Worm (Caenorhabditis elegans) whole organism, L1 larva: ENCODE results near the gene srh-271.

Experiments used
- C04F5.9 ChIP-seq: sonication (generic microtip); optimal IDR thresholded peaks from 2 replicates; lab custom pipeline; 2016; ENCODE audit warnings: missing genetic modification characterization, missing compliant biosample characterization
- C16A3.4 ChIP-seq: fragments of 150-350 bp; optimal IDR thresholded peaks from 2 replicates; lab custom pipeline; 2014; ENCODE audit warnings: missing biosample characterization, missing genetic modification characterization
- C34B4.2 ChIP-seq: sonication (generic microtip); optimal IDR thresholded peaks from 2 replicates; lab custom pipeline; 2017; ENCODE audit warnings: mild to moderate bottlenecking, missing genetic modification characterization, missing compliant biosample characterization
- F16B12.6 ChIP-seq: fragments of 150-350 bp; optimal IDR thresholded peaks from 2 replicates; lab custom pipeline; 2014; ENCODE audit warnings: missing biosample characterization, missing genetic modification characterization
- aly-2 ChIP-seq: fragments of 150-350 bp; optimal IDR thresholded peaks from 2 replicates; lab custom pipeline; 2014; ENCODE audit warnings: missing biosample characterization, missing genetic modification characterization
- ama-1 ChIP-seq: fragments of 150-350 bp; optimal IDR thresholded peaks from 2 replicates; lab custom pipeline; 2014
- blmp-1 ChIP-seq: fragments of 150-350 bp; optimal IDR thresholded peaks from 2 replicates; lab custom pipeline; 2014; ENCODE audit warnings: missing biosample characterization, missing genetic modification characterization
- ceh-63 ChIP-seq: fragments of 200-800 bp; sonication (Bioruptor generic); optimal IDR thresholded peaks from 2 replicates; lab custom pipeline; 2018; ENCODE audit warnings: mild to moderate bottlenecking, missing genetic modification characterization, missing compliant biosample characterization
- ceh-8 ChIP-seq: fragments of 200-800 bp; sonication (Bioruptor generic); optimal IDR thresholded peaks from 2 replicates; lab custom pipeline; 2018; ENCODE audit warnings: mild to moderate bottlenecking, missing genetic modification characterization, moderate library complexity, missing compliant biosample characterization
- ceh-88 ChIP-seq: fragments of 200-800 bp; sonication (Bioruptor generic); IDR thresholded peaks from 2 replicates; pipeline ENCODE4 v1.3.6; 2022; ENCODE audit warnings: missing genetic modification characterization, missing compliant biosample characterization
- ceh-90 ChIP-seq: sonication (generic microtip); optimal IDR thresholded peaks from 2 replicates; lab custom pipeline; 2016; ENCODE audit warnings: missing genetic modification characterization, missing compliant biosample characterization
- efl-1 ChIP-seq, 4 experiments: fragments of 150-350 bp; optimal IDR thresholded peaks in 3 of 4; peaks in 1 of 4; 1 replicate in 1 of 4; 2 replicates in 3 of 4; lab custom pipeline; 2014; ENCODE audit warnings: missing biosample characterization in 2 of 4, missing genetic modification characterization in 2 of 4, missing genetic modification reagents in 2 of 4
- efl-3 ChIP-seq: fragments of 200-800 bp; sonication (Bioruptor generic); optimal IDR thresholded peaks from 2 replicates; lab custom pipeline; 2018; ENCODE audit warnings: mild to moderate bottlenecking, missing genetic modification characterization, missing compliant biosample characterization
- egl-13 ChIP-seq: sonication (generic microtip); optimal IDR thresholded peaks from 2 replicates; lab custom pipeline; 2016; ENCODE audit warnings: missing genotype, missing genetic modification reagents, missing genetic modification characterization, missing compliant biosample characterization
- egl-27 ChIP-seq, 2 experiments: fragments of 150-350 bp in 1 of 2; sonication (generic microtip); optimal IDR thresholded peaks; 3 replicates each; lab custom pipeline; 2017 to 2018; ENCODE audit warnings: missing biosample characterization in 2 of 2, missing genetic modification characterization in 2 of 2, missing genetic modification reagents in 2 of 2
- fkh-10 ChIP-seq: sonication (generic microtip); optimal IDR thresholded peaks from 2 replicates; lab custom pipeline; 2017; ENCODE audit warnings: missing biosample characterization, missing genetic modification reagents, missing genetic modification characterization
- fkh-4 ChIP-seq: sonication (generic microtip); optimal IDR thresholded peaks from 2 replicates; lab custom pipeline; 2016; ENCODE audit warnings: missing compliant biosample characterization, missing genetic modification characterization, borderline replicate concordance
- fkh-8 ChIP-seq: sonication (generic microtip); optimal IDR thresholded peaks from 2 replicates; lab custom pipeline; 2016; ENCODE audit warnings: mild to moderate bottlenecking, missing genetic modification characterization, missing compliant biosample characterization
- grh-1 ChIP-seq: fragments of 200-800 bp; sonication (Bioruptor generic); IDR thresholded peaks from 2 replicates; pipeline ENCODE4 v1.3.6; 2022; ENCODE audit warnings: missing genetic modification reagents, missing genetic modification characterization, missing compliant biosample characterization
- hlh-4 ChIP-seq: sonication (generic microtip); optimal IDR thresholded peaks from 2 replicates; lab custom pipeline; 2016; ENCODE audit warnings: mild to moderate bottlenecking, missing genetic modification characterization, missing compliant biosample characterization
- hpl-2 ChIP-seq: fragments of 150-350 bp; optimal IDR thresholded peaks from 2 replicates; lab custom pipeline; 2014; ENCODE audit warnings: missing biosample characterization, missing genetic modification reagents, missing genetic modification characterization
- isw-1 ChIP-seq: fragments of 200-800 bp; sonication (Bioruptor generic); IDR thresholded peaks from 2 replicates; pipeline ENCODE4 v1.3.6; 2022; ENCODE audit warnings: missing genetic modification characterization, missing compliant biosample characterization
- lin-13 ChIP-seq: fragments of 150-350 bp; optimal IDR thresholded peaks from 2 replicates; lab custom pipeline; 2014; ENCODE audit warnings: missing biosample characterization, missing genetic modification reagents, missing genetic modification characterization
- lin-14 ChIP-seq: fragments of 200-800 bp; sonication (Bioruptor generic); optimal IDR thresholded peaks from 2 replicates; lab custom pipeline; 2018; ENCODE audit warnings: mild to moderate bottlenecking, missing genetic modification characterization, moderate library complexity, missing compliant biosample characterization
- lin-15B ChIP-seq: fragments of 150-350 bp; sonication (generic microtip); optimal IDR thresholded peaks from 3 replicates; lab custom pipeline; 2014; ENCODE audit warnings: missing biosample characterization, missing genetic modification characterization
- lir-3 ChIP-seq: sonication (generic microtip); optimal IDR thresholded peaks from 2 replicates; lab custom pipeline; 2016; ENCODE audit warnings: mild to moderate bottlenecking, missing genetic modification characterization, moderate library complexity, missing compliant biosample characterization; ENCODE audit not compliant: poor library complexity
- mdl-1 ChIP-seq, 2 experiments: fragments of 150-350 bp; optimal IDR thresholded peaks; 2 replicates each; lab custom pipeline; 2014 to 2017; ENCODE audit warnings: missing biosample characterization in 2 of 2, missing genetic modification characterization in 2 of 2, inconsistent platforms in 1 of 2
- mef-2 ChIP-seq: fragments of 150-350 bp; optimal IDR thresholded peaks from 2 replicates; lab custom pipeline; 2014; ENCODE audit warnings: missing biosample characterization, missing genetic modification characterization
- nhr-11 ChIP-seq: fragments of 150-350 bp; optimal IDR thresholded peaks from 2 replicates; lab custom pipeline; 2014; ENCODE audit warnings: missing biosample characterization, missing genetic modification characterization
- nhr-12 ChIP-seq: sonication (generic microtip); optimal IDR thresholded peaks from 2 replicates; lab custom pipeline; 2017; ENCODE audit warnings: missing biosample characterization, missing genetic modification characterization
- nhr-20 ChIP-seq: sonication (generic microtip); optimal IDR thresholded peaks from 2 replicates; lab custom pipeline; 2016; ENCODE audit warnings: mild to moderate bottlenecking, missing genetic modification characterization, missing compliant biosample characterization
- nhr-237 ChIP-seq: fragments of 150-350 bp; optimal IDR thresholded peaks from 2 replicates; lab custom pipeline; 2014; ENCODE audit warnings: missing biosample characterization, missing genetic modification characterization
- nhr-28 ChIP-seq: fragments of 150-350 bp; optimal IDR thresholded peaks from 2 replicates; lab custom pipeline; 2014; ENCODE audit warnings: missing biosample characterization, missing genetic modification characterization
- nhr-71 ChIP-seq: sonication (generic microtip); optimal IDR thresholded peaks from 2 replicates; lab custom pipeline; 2016; ENCODE audit warnings: mild to moderate bottlenecking, missing genetic modification characterization, moderate library complexity, missing compliant biosample characterization
- nhr-76 ChIP-seq: sonication (generic microtip); optimal IDR thresholded peaks from 2 replicates; lab custom pipeline; 2017; ENCODE audit warnings: missing biosample characterization, missing genetic modification characterization
- nhr-77 ChIP-seq: fragments of 150-350 bp; optimal IDR thresholded peaks from 2 replicates; lab custom pipeline; 2014; ENCODE audit warnings: missing biosample characterization, missing genetic modification characterization
- nhr-84 ChIP-seq: sonication (generic microtip); optimal IDR thresholded peaks from 2 replicates; lab custom pipeline; 2017; ENCODE audit warnings: missing biosample characterization, missing genetic modification characterization
- nhr-85 ChIP-seq: sonication (generic microtip); peaks from one replicate; lab custom pipeline; 2016; ENCODE audit warnings: missing genetic modification characterization, inconsistent platforms, missing compliant biosample characterization
- nhr-90 ChIP-seq: sonication (generic microtip); optimal IDR thresholded peaks from 2 replicates; lab custom pipeline; 2016; ENCODE audit warnings: mild to moderate bottlenecking, missing genetic modification characterization, missing compliant biosample characterization; ENCODE audit not compliant: poor library complexity
- pqm-1 ChIP-seq: sonication (generic microtip); optimal IDR thresholded peaks from 3 replicates; lab custom pipeline; 2017; ENCODE audit warnings: missing biosample characterization, missing genetic modification characterization
- rnt-1 ChIP-seq: sonication (generic microtip); optimal IDR thresholded peaks from 2 replicates; lab custom pipeline; 2016; ENCODE audit warnings: mild to moderate bottlenecking, missing genetic modification characterization, moderate library complexity, missing compliant biosample characterization
- skn-1 ChIP-seq: fragments of 150-350 bp; optimal IDR thresholded peaks from 2 replicates; lab custom pipeline; 2014; ENCODE audit warnings: missing biosample characterization, missing genetic modification characterization
- snu-23 ChIP-seq: sonication (generic microtip); optimal IDR thresholded peaks from 2 replicates; lab custom pipeline; 2016; ENCODE audit warnings: missing genetic modification characterization, missing compliant biosample characterization
- sox-4 ChIP-seq: sonication (generic microtip); optimal IDR thresholded peaks from 2 replicates; lab custom pipeline; 2016; ENCODE audit warnings: missing genetic modification characterization, missing compliant biosample characterization
- sptf-1 ChIP-seq: fragments of 150-350 bp; optimal IDR thresholded peaks from 2 replicates; lab custom pipeline; 2014; ENCODE audit warnings: missing biosample characterization, missing genetic modification characterization
- tbx-2 ChIP-seq: sonication (generic microtip); optimal IDR thresholded peaks from 2 replicates; lab custom pipeline; 2016; ENCODE audit warnings: missing genetic modification characterization, missing compliant biosample characterization
- unc-30 ChIP-seq: sonication (generic microtip); optimal IDR thresholded peaks from 2 replicates; lab custom pipeline; 2017; ENCODE audit warnings: missing biosample characterization, missing genetic modification characterization
- unc-86 ChIP-seq: sonication (generic microtip); optimal IDR thresholded peaks from 2 replicates; lab custom pipeline; 2016; ENCODE audit warnings: missing genetic modification characterization, missing compliant biosample characterization
- unc-98 ChIP-seq: fragments of 200-800 bp; sonication (Bioruptor generic); IDR thresholded peaks from 2 replicates; pipeline ENCODE4 v1.3.6; 2022; ENCODE audit warnings: missing genetic modification characterization, missing compliant biosample characterization
- xbp-1 ChIP-seq: sonication (generic microtip); optimal IDR thresholded peaks from 2 replicates; lab custom pipeline; 2016; ENCODE audit warnings: missing genetic modification characterization, missing compliant biosample characterization
- zag-1 ChIP-seq: fragments of 150-350 bp; optimal IDR thresholded peaks from 2 replicates; lab custom pipeline; 2014; ENCODE audit warnings: missing biosample characterization, missing genetic modification characterization
- zip-4 ChIP-seq: fragments of 200-800 bp; sonication (Bioruptor generic); optimal IDR thresholded peaks from 2 replicates; lab custom pipeline; 2018; ENCODE audit warnings: mild to moderate bottlenecking, missing genetic modification characterization, moderate library complexity, missing compliant biosample characterization
- ztf-11 ChIP-seq, 2 experiments: sonication (generic microtip); optimal IDR thresholded peaks; 2 replicates each; lab custom pipeline; 2016 to 2017; ENCODE audit warnings: missing genetic modification characterization in 2 of 2, missing biosample characterization in 1 of 2, missing compliant biosample characterization in 1 of 2
- ztf-4 ChIP-seq: fragments of 150-350 bp; optimal IDR thresholded peaks from 2 replicates; lab custom pipeline; 2014; ENCODE audit warnings: missing biosample characterization, missing genetic modification characterization

Gene srh-271

ce11 chrV:2603056-2603455 is 18.7 kb downstream of the srh-271 start, which contains the start of gene F53E10.6:
Gene F53E10.6 (minus strand): TSS chrV:2603063.
- TF ChIP-seq unc-98 (GFP tag; lab: Robert Waterston, UW), result peak; percentile 50; the same call in 1 of the 2 replicates
- no peak for TF ChIP-seq aly-2 (tag; lab: Kevin White, UChicago)
- peak; percentile 34 for TF ChIP-seq lin-14 (GFP tag; lab: Kevin White, UChicago)
- no peak for TF ChIP-seq zip-4 (GFP tag; lab: Kevin White, UChicago)
- no peak for TF ChIP-seq hpl-2
- no peak for TF ChIP-seq egl-27 (tag; optimal IDR thresholded peaks at IDR 0.05; lab: Kevin White, UChicago)
- TF ChIP-seq nhr-90, result peak; percentile 52
- TF ChIP-seq nhr-20, result peak; percentile 27
- TF ChIP-seq isw-1 (GFP tag; lab: Robert Waterston, UW), result peak; percentile 28; the same call in 1 of the 2 replicates
- no peak for TF ChIP-seq zag-1 (tag; lab: Kevin White, UChicago)
- TF ChIP-seq fkh-4, result no peak
- no peak for TF ChIP-seq efl-3 (GFP tag; lab: Kevin White, UChicago)
- no peak for TF ChIP-seq sox-4 (tag; lab: Kevin White, UChicago)
- peak; percentile 75 to 91 for TF ChIP-seq efl-1 (optimal IDR thresholded peaks at IDR 0.05; lab: Kevin White, UChicago)
- TF ChIP-seq efl-1 (GFP tag; optimal IDR thresholded peaks at IDR 0.05 in 1 of 2; lab: Kevin White, UChicago), result peak; percentile 91 to 99
- TF ChIP-seq nhr-11 (tag; lab: Kevin White, UChicago), result no peak
- no peak for TF ChIP-seq grh-1 (GFP tag; lab: Robert Waterston, UW)
- no peak for TF ChIP-seq ceh-63 (GFP tag; lab: Kevin White, UChicago)
- TF ChIP-seq nhr-85, result peak; percentile 77
- TF ChIP-seq ama-1 (lab: Kevin White, UChicago), result no peak
- peak; percentile 36 for TF ChIP-seq F16B12.6 (tag; lab: Kevin White, UChicago)
- TF ChIP-seq egl-13 (tag; lab: Kevin White, UChicago), result no peak
- TF ChIP-seq snu-23 (GFP tag; lab: Kevin White, UChicago), result peak; percentile 39
- TF ChIP-seq unc-30 (tag; lab: Kevin White, UChicago), result no peak
- TF ChIP-seq lin-15B (tag; lab: Kevin White, UChicago), result no peak
- TF ChIP-seq lir-3 (tag; lab: Kevin White, UChicago), result peak; percentile 74
- TF ChIP-seq xbp-1 (tag; lab: Kevin White, UChicago), result peak; percentile 21
- TF ChIP-seq nhr-237, result no peak
- no peak for TF ChIP-seq ceh-8 (GFP tag; lab: Kevin White, UChicago)
- TF ChIP-seq nhr-77, result no peak
- TF ChIP-seq ceh-90, result peak; percentile 83
- TF ChIP-seq rnt-1, result peak; percentile 94
- TF ChIP-seq ztf-4 (tag; lab: Kevin White, UChicago), result no peak
- TF ChIP-seq tbx-2 (tag; lab: Kevin White, UChicago), result peak; percentile 44
- TF ChIP-seq ztf-11 (tag; optimal IDR thresholded peaks at IDR 0.05; lab: Kevin White, UChicago), result peak in 1 of 2 experiments; percentile 66
- TF ChIP-seq hlh-4, result no peak
- peak; percentile 35 for TF ChIP-seq skn-1
- no peak for TF ChIP-seq sptf-1 (tag; lab: Kevin White, UChicago)
- peak; percentile 8 for TF ChIP-seq fkh-8 (tag; lab: Kevin White, UChicago)
- TF ChIP-seq ceh-88 (GFP tag; lab: Robert Waterston, UW), result no peak
- peak; percentile 60 for TF ChIP-seq nhr-71
- TF ChIP-seq C16A3.4 (tag; lab: Kevin White, UChicago), result no peak
- no peak for TF ChIP-seq nhr-28 (tag; lab: Kevin White, UChicago)
- TF ChIP-seq unc-86 (tag; lab: Kevin White, UChicago), result no peak
- no peak for TF ChIP-seq fkh-10
- no peak for TF ChIP-seq C04F5.9
- peak; percentile 12 for TF ChIP-seq blmp-1 (tag; lab: Kevin White, UChicago)
- no peak for TF ChIP-seq nhr-12 (tag; lab: Kevin White, UChicago)
- no peak for TF ChIP-seq pqm-1 (tag; lab: Kevin White, UChicago)
- TF ChIP-seq nhr-84 (tag; lab: Kevin White, UChicago), result no peak
- TF ChIP-seq mdl-1 (tag; optimal IDR thresholded peaks at IDR 0.05; lab: Kevin White, UChicago), result no peak
- TF ChIP-seq C34B4.2 (tag; lab: Kevin White, UChicago), result no peak
- TF ChIP-seq mef-2 (tag; lab: Kevin White, UChicago), result no peak
- TF ChIP-seq lin-13 (GFP tag; lab: Kevin White, UChicago), result no peak
- no peak for TF ChIP-seq nhr-76 (tag; lab: Kevin White, UChicago)
